Fruit fly (Drosophila melanogaster): ENCODE measurements around the gene Gart.

The Gart gene

dm6 chr2L:6991085-6991484 is 32.6 kb downstream of the Gart start:
- TF ChIP-seq esn (GFP tag; optimal IDR thresholded peaks at IDR 0.05) (no peak), CG6792 (GFP tag; optimal IDR thresholded peaks at IDR 0.05) (peak; percentile 66), achi (GFP tag; optimal IDR thresholded peaks at IDR 0.05) (peak; percentile 59), CG10631 (GFP tag; optimal IDR thresholded peaks at IDR 0.05) (peak; percentile 35), Blimp-1 (GFP tag; optimal IDR thresholded peaks at IDR 0.05) (no peak), Hr4 (GFP tag; optimal IDR thresholded peaks at IDR 0.05) (peak; percentile 76), CG3032 (tag; optimal IDR thresholded peaks at IDR 0.05) (peak; percentile 65), fd85E (GFP tag; optimal IDR thresholded peaks at IDR 0.05) (no peak), Ets21C (GFP tag; optimal IDR thresholded peaks at IDR 0.05) (no peak), CG8119 (GFP tag; IDR thresholded peaks at IDR 0.05) (peak; percentile 75), Met (GFP tag; optimal IDR thresholded peaks at IDR 0.05) (no peak), CG11762 (GFP tag; optimal IDR thresholded peaks at IDR 0.05; ENCODE audit: insufficient read depth) (peak; percentile 46), spab (GFP tag; optimal IDR thresholded peaks at IDR 0.05) (peak; percentile 57), CG11294 (GFP tag; IDR thresholded peaks at IDR 0.05) (peak; percentile 37; the same call in 1 of the 2 replicates), ss (GFP tag; optimal IDR thresholded peaks at IDR 0.05) (peak; percentile 61 to 75), OdsH (GFP tag; optimal IDR thresholded peaks at IDR 0.05) (peak; percentile 66), CG6854 (GFP tag; optimal IDR thresholded peaks at IDR 0.05) (no peak), CG32006 (GFP tag; optimal IDR thresholded peaks at IDR 0.05) (peak; percentile 76), dac (GFP tag; optimal IDR thresholded peaks at IDR 0.05) (peak; percentile 39), vri (GFP tag; optimal IDR thresholded peaks at IDR 0.05) (no peak), CG6163 (GFP tag; IDR thresholded peaks at IDR 0.05) (peak; percentile 88), fd59A (GFP tag; optimal IDR thresholded peaks at IDR 0.05) (peak; percentile 54), net (GFP tag; optimal IDR thresholded peaks at IDR 0.05) (peak; percentile 77), CG4318 (GFP tag; optimal IDR thresholded peaks at IDR 0.05) (peak; percentile 44), Smox (GFP tag; optimal IDR thresholded peaks at IDR 0.05) (peak; percentile 12), Sox15 (GFP tag; optimal IDR thresholded peaks at IDR 0.05) (peak; percentile 20), dsx (GFP tag; optimal IDR thresholded peaks at IDR 0.05; ENCODE audit: poor library complexity, severe bottlenecking) (peak; percentile 64), Eip78C (GFP tag) (peak; percentile 91), CG34406 (GFP tag; optimal IDR thresholded peaks at IDR 0.05) (peak; percentile 36), salr (GFP tag; optimal IDR thresholded peaks at IDR 0.05) (peak; percentile 53 to 55), eg (GFP tag; IDR thresholded peaks at IDR 0.05) (peak; percentile 83), cyc (GFP tag; optimal IDR thresholded peaks at IDR 0.05) (peak; percentile 27), CG16779 (tag; optimal IDR thresholded peaks at IDR 0.05) (peak; percentile 44), Gug (GFP tag; IDR thresholded peaks at IDR 0.05) (peak; percentile 63), CG31627 (GFP tag; optimal IDR thresholded peaks at IDR 0.05) (peak; percentile 11), Eip75B (GFP tag; optimal IDR thresholded peaks at IDR 0.05) (peak; percentile 82), topi (GFP tag; optimal IDR thresholded peaks at IDR 0.05) (peak; percentile 54), Lpt (GFP tag; optimal IDR thresholded peaks at IDR 0.05) (peak; percentile 63), Hr38 (GFP tag; optimal IDR thresholded peaks at IDR 0.05) (no peak), CG3919 (GFP tag; optimal IDR thresholded peaks at IDR 0.05) (peak; percentile 79), CG1621 (tag; optimal IDR thresholded peaks at IDR 0.05) (peak; percentile 66), Ets96B (tag; optimal IDR thresholded peaks at IDR 0.05) (peak; percentile 76), Eip93F (GFP tag; optimal IDR thresholded peaks at IDR 0.05) (no peak), CG8319 (GFP tag; optimal IDR thresholded peaks at IDR 0.05) (peak; percentile 33), CG15336 (GFP tag; IDR thresholded peaks at IDR 0.05) (peak; percentile 78), CG6808 (GFP tag; optimal IDR thresholded peaks at IDR 0.05) (peak; percentile 65), pdm3 (GFP tag; optimal IDR thresholded peaks at IDR 0.05) (peak; percentile 65), CG8632 (GFP tag; optimal IDR thresholded peaks at IDR 0.05) (peak; percentile 33), CG11902 (GFP tag; optimal IDR thresholded peaks at IDR 0.05) (peak; percentile 48), Sox14 (GFP tag; optimal IDR thresholded peaks at IDR 0.05) (peak; percentile 67), CG7368 (GFP tag; optimal IDR thresholded peaks at IDR 0.05) (peak; percentile 50), CG6276 (GFP tag; optimal IDR thresholded peaks at IDR 0.05) (peak; percentile 67)

All from whole organism, prepupa.